Fruit fly (Drosophila melanogaster) whole organism, embryonic: Measurements from ENCODE around the gene CG32801.
A peak's percentile ranks its signal among the peaks of the same experiment; 100 is the strongest.

Source experiments
- Abd-B ChIP-seq: fragments of 200-800 bp; sonication (Bioruptor generic); optimal IDR thresholded peaks from 2 replicates; lab custom pipeline; 2018; ENCODE audit warnings: missing biosample characterization, mild to moderate bottlenecking, missing genetic modification characterization, moderate library complexity
- Adf1 ChIP-seq: fragments of 200-800 bp; sonication (Bioruptor generic); IDR thresholded peaks from 2 replicates; pipeline ENCODE4 v1.3.6; 2022; ENCODE audit warnings: missing biosample characterization, missing genetic modification characterization
- Asciz ChIP-seq: fragments of 200-800 bp; sonication (Bioruptor generic); optimal IDR thresholded peaks from 2 replicates; lab custom pipeline; 2017; ENCODE audit warnings: missing biosample characterization, mild to moderate bottlenecking, missing genetic modification characterization, missing genetic modification reagents
- Atf-2 ChIP-seq: fragments of 200-800 bp; sonication (Bioruptor generic); optimal IDR thresholded peaks from 2 replicates; lab custom pipeline; 2016; ENCODE audit warnings: missing biosample characterization, missing genetic modification characterization
- CG10979 ChIP-seq: fragments of 200-800 bp; sonication (Bioruptor generic); optimal IDR thresholded peaks from 2 replicates; lab custom pipeline; 2018; ENCODE audit warnings: missing biosample characterization, mild to moderate bottlenecking, missing genetic modification characterization, moderate library complexity
- CG11723 ChIP-seq: fragments of 200-800 bp; sonication (Bioruptor generic); optimal IDR thresholded peaks from 2 replicates; lab custom pipeline; 2017; ENCODE audit warnings: missing biosample characterization, mild to moderate bottlenecking, missing genetic modification characterization
- CG13123 ChIP-seq: fragments of 200-800 bp; sonication (Bioruptor generic); optimal IDR thresholded peaks from 2 replicates; lab custom pipeline; 2016; ENCODE audit warnings: missing biosample characterization, missing genetic modification characterization
- CG14860 ChIP-seq: fragments of 200-800 bp; sonication (Bioruptor generic); IDR thresholded peaks from 3 replicates; pipeline ENCODE4 v1.3.6; 2022; ENCODE audit warnings: missing biosample characterization, missing genetic modification characterization; ENCODE audit not compliant: partially characterized antibody
- CG17802 ChIP-seq: fragments of 200-800 bp; sonication (Bioruptor generic); optimal IDR thresholded peaks from 2 replicates; lab custom pipeline; 2018; ENCODE audit warnings: missing biosample characterization, mild to moderate bottlenecking, missing genetic modification characterization, moderate library complexity
- CG18262 ChIP-seq: fragments of 200-800 bp; optimal IDR thresholded peaks from 3 replicates; lab custom pipeline; 2019; ENCODE audit warnings: missing biosample characterization, mild to moderate bottlenecking, missing genetic modification characterization, moderate library complexity
- CG18619 ChIP-seq: fragments of 200-800 bp; sonication (Bioruptor generic); optimal IDR thresholded peaks from 3 replicates; lab custom pipeline; 2017; ENCODE audit warnings: missing biosample characterization, mild to moderate bottlenecking, missing genetic modification characterization
- CG34224 ChIP-seq: fragments of 200-800 bp; sonication (Bioruptor generic); IDR thresholded peaks from 3 replicates; pipeline ENCODE4 v1.3.6; 2022; ENCODE audit warnings: missing biosample characterization, missing genetic modification characterization; ENCODE audit not compliant: partially characterized antibody
- CG4404 ChIP-seq: fragments of 200-800 bp; sonication (Bioruptor generic); IDR thresholded peaks from 2 replicates; pipeline ENCODE4 v1.3.6; 2022; ENCODE audit warnings: missing biosample characterization, missing genetic modification characterization
- CG6765 ChIP-seq: fragments of 200-800 bp; sonication (Bioruptor generic); optimal IDR thresholded peaks from 3 replicates; lab custom pipeline; 2017; ENCODE audit warnings: missing biosample characterization, mild to moderate bottlenecking, missing genetic modification characterization
- D19B ChIP-seq: fragments of 200-800 bp; sonication (Bioruptor generic); optimal IDR thresholded peaks from 2 replicates; lab custom pipeline; 2017; ENCODE audit warnings: missing biosample characterization, mild to moderate bottlenecking, missing genetic modification characterization
- Drgx ChIP-seq: fragments of 200-800 bp; sonication (Bioruptor generic); IDR thresholded peaks from 2 replicates; pipeline ENCODE4 v1.3.6; 2022; ENCODE audit warnings: missing biosample characterization, missing genetic modification characterization
- HHEX ChIP-seq: fragments of 200-800 bp; sonication (Bioruptor generic); optimal IDR thresholded peaks from 3 replicates; lab custom pipeline; 2017; ENCODE audit warnings: missing biosample characterization, mild to moderate bottlenecking, missing genetic modification characterization, missing genetic modification reagents
- HLH54F ChIP-seq: fragments of 200-800 bp; sonication (Bioruptor generic); optimal IDR thresholded peaks from 3 replicates; lab custom pipeline; 2016; ENCODE audit warnings: missing biosample characterization, missing genetic modification characterization
- Hmx ChIP-seq: fragments of 200-800 bp; sonication (Bioruptor generic); optimal IDR thresholded peaks from 2 replicates; lab custom pipeline; 2016; ENCODE audit warnings: missing biosample characterization, missing genetic modification characterization
- Hsf ChIP-seq: fragments of 200-800 bp; sonication (Bioruptor generic); optimal IDR thresholded peaks from 3 replicates; lab custom pipeline; 2016; ENCODE audit warnings: missing biosample characterization, missing genetic modification characterization
- Nf-YA ChIP-seq: fragments of 200-800 bp; sonication (Bioruptor generic); IDR thresholded peaks from 2 replicates; pipeline ENCODE4 v1.3.6; 2022; ENCODE audit warnings: missing biosample characterization, missing genetic modification characterization
- Sox102F ChIP-seq: fragments of 200-800 bp; sonication (Bioruptor generic); optimal IDR thresholded peaks from 2 replicates; lab custom pipeline; 2018; ENCODE audit warnings: missing biosample characterization, mild to moderate bottlenecking, missing genetic modification characterization, moderate library complexity
- Spps ChIP-seq: fragments of 200-800 bp; sonication (Bioruptor generic); optimal IDR thresholded peaks from 2 replicates; lab custom pipeline; 2018; ENCODE audit warnings: missing biosample characterization, mild to moderate bottlenecking, missing genetic modification characterization
- Stat92E ChIP-seq, 3 experiments: fragments of >200 bp in 2 of 3; fragments of 200-800 bp in 1 of 3; sonication (Bioruptor generic) in 1 of 3; optimal IDR thresholded peaks; 2 replicates each; lab custom pipeline; 2017 to 2019; ENCODE audit warnings: missing biosample characterization in 3 of 3, missing genetic modification characterization in 3 of 3, mild to moderate bottlenecking in 1 of 3, moderate library complexity in 1 of 3
- bowl ChIP-seq: fragments of 200-800 bp; sonication (Bioruptor generic); IDR thresholded peaks from 2 replicates; pipeline ENCODE4 v1.3.6; 2022; ENCODE audit warnings: missing biosample characterization, missing genetic modification characterization
- croc ChIP-seq: fragments of 200-800 bp; sonication (Bioruptor generic); conservative IDR thresholded peaks from 3 replicates; pipeline ENCODE4 v1.3.6; 2022; ENCODE audit warnings: missing biosample characterization, missing genetic modification characterization
- eve ChIP-seq, 2 experiments: fragments of >200 bp; optimal IDR thresholded peaks; 2 replicates each; lab custom pipeline; 2017; ENCODE audit warnings: missing biosample characterization in 2 of 2, missing genetic modification characterization in 2 of 2
- fd3F ChIP-seq: fragments of 200-800 bp; sonication (Bioruptor generic); optimal IDR thresholded peaks from 2 replicates; lab custom pipeline; 2018; ENCODE audit warnings: missing biosample characterization, mild to moderate bottlenecking, missing genetic modification characterization, moderate library complexity
- fu2 ChIP-seq: fragments of 200-800 bp; sonication (Bioruptor generic); optimal IDR thresholded peaks from 2 replicates; lab custom pipeline; 2016; ENCODE audit warnings: missing biosample characterization, missing genetic modification characterization
- gcm ChIP-seq: fragments of 200-800 bp; sonication (Bioruptor generic); optimal IDR thresholded peaks from 2 replicates; lab custom pipeline; 2019; ENCODE audit warnings: missing biosample characterization, mild to moderate bottlenecking, missing genetic modification characterization, moderate library complexity
- grn ChIP-seq: fragments of 200-800 bp; sonication (Bioruptor generic); optimal IDR thresholded peaks from 3 replicates; lab custom pipeline; 2017; ENCODE audit warnings: missing biosample characterization, missing genetic modification characterization
- gt ChIP-seq: fragments of 200-800 bp; sonication (Bioruptor generic); IDR thresholded peaks from 2 replicates; pipeline ENCODE4 v1.3.6; 2022; ENCODE audit warnings: missing biosample characterization, missing genetic modification characterization
- h ChIP-seq: fragments of >200 bp; optimal IDR thresholded peaks from 2 replicates; lab custom pipeline; 2017
- her ChIP-seq: fragments of 200-800 bp; sonication (Bioruptor generic); optimal IDR thresholded peaks from 2 replicates; lab custom pipeline; 2016; ENCODE audit warnings: missing biosample characterization, missing genetic modification characterization
- insv ChIP-seq, 2 experiments: fragments of 200-800 bp; sonication (Bioruptor generic); optimal IDR thresholded peaks; 3 replicates each; lab custom pipeline; 2016 to 2018; ENCODE audit warnings: missing biosample characterization in 2 of 2, missing genetic modification characterization in 2 of 2
- klu ChIP-seq: fragments of 200-800 bp; sonication (Bioruptor generic); IDR thresholded peaks from 2 replicates; pipeline ENCODE4 v1.3.6; 2022; ENCODE audit warnings: missing biosample characterization, missing genetic modification characterization
- mld ChIP-seq: fragments of 200-800 bp; sonication (Bioruptor generic); IDR thresholded peaks from 3 replicates; pipeline ENCODE4 v1.3.6; 2022; ENCODE audit warnings: missing biosample characterization, missing genetic modification characterization; ENCODE audit not compliant: partially characterized antibody
- p53 ChIP-seq: fragments of 200-800 bp; sonication (Bioruptor generic); optimal IDR thresholded peaks from 2 replicates; lab custom pipeline; 2016; ENCODE audit warnings: missing biosample characterization, missing genetic modification characterization
- ranshi ChIP-seq: fragments of 200-800 bp; sonication (Bioruptor generic); IDR thresholded peaks from 2 replicates; pipeline ENCODE4 v1.3.6; 2022; ENCODE audit warnings: missing biosample characterization, missing genetic modification characterization
- scrt ChIP-seq: fragments of 200-800 bp; sonication (Bioruptor generic); optimal IDR thresholded peaks from 2 replicates; lab custom pipeline; 2018; ENCODE audit warnings: missing biosample characterization, mild to moderate bottlenecking, missing genetic modification characterization, moderate library complexity
- sim ChIP-seq: fragments of 200-800 bp; sonication (Bioruptor generic); IDR thresholded peaks from 2 replicates; pipeline ENCODE4 v1.3.6; 2022; ENCODE audit warnings: missing biosample characterization, missing genetic modification characterization
- sisA ChIP-seq: fragments of 200-800 bp; sonication (Bioruptor generic); IDR thresholded peaks from 2 replicates; pipeline ENCODE4 v1.3.6; 2022; ENCODE audit warnings: missing biosample characterization, missing genetic modification characterization
- tio ChIP-seq: fragments of 200-800 bp; sonication (Bioruptor generic); optimal IDR thresholded peaks from 2 replicates; lab custom pipeline; 2017; ENCODE audit warnings: missing biosample characterization, missing genetic modification characterization, inconsistent platforms
- tll ChIP-seq, 2 experiments: fragments of 200-800 bp in 1 of 2; fragments of >200 bp in 1 of 2; sonication (Bioruptor generic) in 1 of 2; optimal IDR thresholded peaks; 2 replicates each; lab custom pipeline; 2017 to 2019; ENCODE audit warnings: missing biosample characterization in 2 of 2, missing genetic modification characterization in 2 of 2, mild to moderate bottlenecking in 1 of 2, moderate library complexity in 1 of 2
- trem ChIP-seq: fragments of 200-800 bp; optimal IDR thresholded peaks from 3 replicates; lab custom pipeline; 2019; ENCODE audit warnings: missing biosample characterization, mild to moderate bottlenecking, missing genetic modification characterization, moderate library complexity
- vfl ChIP-seq: fragments of 200-800 bp; sonication (Bioruptor generic); optimal IDR thresholded peaks from 2 replicates; lab custom pipeline; 2016; ENCODE audit warnings: missing biosample characterization, missing genetic modification characterization
- yki ChIP-seq: fragments of >200 bp; optimal IDR thresholded peaks from 3 replicates; lab custom pipeline; 2018
- z ChIP-seq: fragments of 200-800 bp; sonication (Bioruptor generic); IDR thresholded peaks from 3 replicates; pipeline ENCODE4 v1.3.6; 2022; ENCODE audit warnings: missing biosample characterization, missing genetic modification characterization
- zen ChIP-seq: fragments of 200-800 bp; sonication (Bioruptor generic); optimal IDR thresholded peaks from 3 replicates; lab custom pipeline; 2018; ENCODE audit warnings: missing biosample characterization, mild to moderate bottlenecking, missing genetic modification characterization, moderate library complexity
- zen2 ChIP-seq: fragments of 200-800 bp; sonication (Bioruptor generic); IDR thresholded peaks from 3 replicates; pipeline ENCODE4 v1.3.6; 2022; ENCODE audit warnings: missing biosample characterization, missing genetic modification characterization; ENCODE audit not compliant: partially characterized antibody

Gene CG32801

DNA sequence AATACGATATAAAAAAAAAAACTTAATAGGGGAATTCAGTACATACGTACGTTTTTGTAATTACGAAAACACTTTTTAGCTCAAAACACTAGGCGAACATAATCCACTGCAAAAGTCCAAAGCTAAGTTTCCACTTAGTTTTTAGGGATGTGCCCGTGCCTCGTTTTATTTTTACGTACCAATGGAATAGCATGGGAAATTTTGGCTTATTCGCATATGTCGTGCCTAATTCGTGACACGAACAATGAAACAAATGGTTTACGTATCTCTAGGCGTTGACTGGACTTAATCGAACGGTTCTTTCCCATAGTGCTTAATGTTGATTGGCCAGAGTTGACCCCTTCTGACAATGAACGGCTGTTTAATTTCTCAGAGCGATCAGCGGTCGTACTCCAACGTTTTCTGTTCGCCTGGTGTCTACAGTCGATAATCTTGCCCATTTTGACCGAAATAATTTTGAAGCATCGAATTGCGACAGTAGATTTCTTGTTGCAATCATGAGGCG, 23.3 kb downstream of the CG32801 start, which contains the start of gene CG14818 (continued):
- TF ChIP-seq fu2 (GFP tag; lab: Kevin White, UChicago) (peak; percentile 63), klu (GFP tag; lab: Robert Waterston, UW) (no peak; the same call in 1 of the 2 replicates), CG10979 (tag; lab: Kevin White, UChicago) (peak; percentile 37), D19B (GFP tag; lab: Kevin White, UChicago) (peak; percentile 26), CG34224 (peak; percentile 89), trem (tag; lab: Kevin White, UChicago) (no peak), vfl (peak; percentile 43), CG18262 (tag; lab: Kevin White, UChicago) (peak; percentile 19), bowl (peak; percentile 38; the same call in 1 of the 2 replicates), CG11723 (GFP tag; lab: Kevin White, UChicago) (no peak), CG14860 (GFP tag; lab: Robert Waterston, UW) (peak; percentile 82), gcm (GFP tag; lab: Kevin White, UChicago) (peak; percentile 23), sim (GFP tag; lab: Robert Waterston, UW) (no peak), fd3F (GFP tag; lab: Kevin White, UChicago) (peak; percentile 48), Sox102F (no peak), CG13123 (GFP tag; lab: Kevin White, UChicago) (no peak), zen (tag; lab: Kevin White, UChicago) (peak; percentile 20), Atf-2 (peak; percentile 53), h (lab: Kevin White, UChicago) (no peak), Nf-YA (GFP tag; lab: Robert Waterston, UW) (no peak), Adf1 (GFP tag; lab: Robert Waterston, UW) (peak; percentile 35; the same call in 1 of the 2 replicates), Drgx (GFP tag; lab: Robert Waterston, UW) (peak; percentile 43), ranshi (GFP tag; lab: Robert Waterston, UW) (peak; percentile 60; the same call in 1 of the 2 replicates), CG17802 (tag; lab: Kevin White, UChicago) (peak; percentile 23), grn (GFP tag; lab: Kevin White, UChicago) (no peak), HHEX (GFP tag; lab: Kevin White, UChicago) (peak; percentile 34), gt (no peak), tll (GFP tag; optimal IDR thresholded peaks at IDR 0.05; lab: Kevin White, UChicago) (peak in 1 of 2 experiments; percentile 27), Hmx (GFP tag; lab: Kevin White, UChicago) (no peak), sisA (peak; percentile 52), Spps (tag; lab: Kevin White, UChicago) (no peak), zen2 (GFP tag; lab: Robert Waterston, UW) (peak; percentile 89), tio (GFP tag; lab: Kevin White, UChicago) (no peak), yki (lab: Kevin White, UChicago) (no peak), z (GFP tag; lab: Robert Waterston, UW) (no peak), Abd-B (peak; percentile 79), croc (GFP tag; lab: Robert Waterston, UW) (peak; percentile 29; the same call in 2 of the 3 replicates), Hsf (GFP tag; lab: Kevin White, UChicago) (peak; percentile 49), p53 (no peak), mld (GFP tag; lab: Robert Waterston, UW) (peak; percentile 57; the same call in 1 of the 3 replicates), HLH54F (GFP tag; lab: Kevin White, UChicago) (peak; percentile 44), CG18619 (GFP tag; lab: Kevin White, UChicago) (peak; percentile 49), CG4404 (GFP tag; lab: Robert Waterston, UW) (peak; percentile 69), insv (GFP tag; optimal IDR thresholded peaks at IDR 0.05; lab: Kevin White, UChicago) (peak in 1 of 2 experiments; percentile 81), her (GFP tag; lab: Kevin White, UChicago) (peak; percentile 36), scrt (no peak), Asciz (no peak), CG6765 (no peak), eve (GFP tag; optimal IDR thresholded peaks at IDR 0.05; lab: Kevin White, UChicago) (peak in 1 of 2 experiments; percentile 13), Stat92E (GFP tag; optimal IDR thresholded peaks at IDR 0.05; lab: Kevin White, UChicago) (no peak)
